Fruit fly (Drosophila melanogaster) whole organism, prepupa: ENCODE results near the gene Saf-B.

Source experiments
- Blimp-1 ChIP-seq: fragments of 200-800 bp; sonication (Bioruptor generic); optimal IDR thresholded peaks from 3 replicates; lab custom pipeline; 2017; ENCODE audit warnings: missing biosample characterization, missing genetic modification characterization, mild to moderate bottlenecking, moderate library complexity, missing genetic modification reagents
- CG10631 ChIP-seq: fragments of 200-800 bp; sonication (Bioruptor generic); optimal IDR thresholded peaks from 2 replicates; lab custom pipeline; 2016; ENCODE audit warnings: missing biosample characterization, missing genetic modification characterization
- CG10669 ChIP-seq: fragments of 200-800 bp; sonication (Bioruptor generic); optimal IDR thresholded peaks from 3 replicates; lab custom pipeline; 2018; ENCODE audit warnings: missing biosample characterization, mild to moderate bottlenecking, missing genetic modification characterization, moderate library complexity
- CG11294 ChIP-seq: fragments of 200-800 bp; sonication (Bioruptor generic); IDR thresholded peaks from 2 replicates; pipeline ENCODE4 v1.3.6; 2022; ENCODE audit warnings: missing biosample characterization, missing genetic modification characterization
- CG11762 ChIP-seq: fragments of 200-800 bp; sonication (Bioruptor generic); optimal IDR thresholded peaks from 3 replicates; lab custom pipeline; 2016; ENCODE audit warnings: missing biosample characterization, missing genetic modification characterization; ENCODE audit not compliant: insufficient read depth
- CG11902 ChIP-seq: fragments of 200-800 bp; sonication (Bioruptor generic); optimal IDR thresholded peaks from 3 replicates; lab custom pipeline; 2016; ENCODE audit warnings: missing biosample characterization, missing genetic modification characterization
- CG15336 ChIP-seq: fragments of 200-800 bp; sonication (Bioruptor generic); IDR thresholded peaks from 2 replicates; pipeline ENCODE4 v1.3.6; 2022; ENCODE audit warnings: missing biosample characterization, missing genetic modification characterization
- CG1621 ChIP-seq: fragments of 200-800 bp; sonication (Bioruptor generic); optimal IDR thresholded peaks from 3 replicates; lab custom pipeline; 2018; ENCODE audit warnings: missing biosample characterization, mild to moderate bottlenecking, missing genetic modification characterization
- CG3032 ChIP-seq: fragments of 200-800 bp; optimal IDR thresholded peaks from 2 replicates; lab custom pipeline; 2019; ENCODE audit warnings: missing biosample characterization, mild to moderate bottlenecking, missing genetic modification characterization, moderate library complexity
- CG31627 ChIP-seq: fragments of 200-800 bp; sonication (Bioruptor generic); optimal IDR thresholded peaks from 3 replicates; lab custom pipeline; 2016; ENCODE audit warnings: missing biosample characterization, missing genetic modification characterization
- CG32006 ChIP-seq: fragments of 200-800 bp; sonication (Bioruptor generic); optimal IDR thresholded peaks from 3 replicates; lab custom pipeline; 2017; ENCODE audit warnings: missing biosample characterization, mild to moderate bottlenecking, missing genetic modification characterization
- CG34406 ChIP-seq: fragments of 200-800 bp; sonication (Bioruptor generic); optimal IDR thresholded peaks from 3 replicates; lab custom pipeline; 2016; ENCODE audit warnings: missing biosample characterization, missing genetic modification characterization
- CG3919 ChIP-seq: fragments of 200-800 bp; sonication (Bioruptor generic); optimal IDR thresholded peaks from 3 replicates; lab custom pipeline; 2016; ENCODE audit warnings: missing biosample characterization, missing genetic modification characterization
- CG4318 ChIP-seq: fragments of 200-800 bp; sonication (Bioruptor generic); optimal IDR thresholded peaks from 3 replicates; lab custom pipeline; 2017; ENCODE audit warnings: missing biosample characterization, mild to moderate bottlenecking, missing genetic modification characterization
- CG6163 ChIP-seq: fragments of 200-800 bp; sonication (Bioruptor generic); IDR thresholded peaks from 3 replicates; pipeline ENCODE4 v1.3.6; 2022; ENCODE audit warnings: missing biosample characterization, missing genetic modification characterization
- CG6792 ChIP-seq: fragments of 200-800 bp; sonication (Bioruptor generic); optimal IDR thresholded peaks from 3 replicates; lab custom pipeline; 2016; ENCODE audit warnings: missing biosample characterization, missing genetic modification characterization
- CG6808 ChIP-seq: fragments of 200-800 bp; sonication (Bioruptor generic); optimal IDR thresholded peaks from 3 replicates; lab custom pipeline; 2017; ENCODE audit warnings: missing biosample characterization, missing genetic modification characterization, mild to moderate bottlenecking, moderate library complexity, missing genetic modification reagents
- CG8319 ChIP-seq: fragments of 200-800 bp; sonication (Bioruptor generic); optimal IDR thresholded peaks from 3 replicates; lab custom pipeline; 2016; ENCODE audit warnings: missing biosample characterization, missing genetic modification characterization
- CG9139 ChIP-seq: fragments of 200-800 bp; sonication (Bioruptor generic); optimal IDR thresholded peaks from 3 replicates; lab custom pipeline; 2017; ENCODE audit warnings: missing biosample characterization, mild to moderate bottlenecking, missing genetic modification characterization
- Eip75B ChIP-seq: fragments of 200-800 bp; sonication (Bioruptor generic); optimal IDR thresholded peaks from 3 replicates; lab custom pipeline; 2016; ENCODE audit warnings: missing biosample characterization, missing genetic modification characterization
- Eip78C ChIP-seq: fragments of 200-800 bp; sonication (Bioruptor generic); peaks from one replicate; lab custom pipeline; 2016; ENCODE audit warnings: missing biosample characterization, missing genetic modification characterization
- Hr38 ChIP-seq: sonication (Bioruptor generic); optimal IDR thresholded peaks from 2 replicates; lab custom pipeline; 2016; ENCODE audit warnings: missing biosample characterization, missing genetic modification characterization
- Lpt ChIP-seq: fragments of 200-800 bp; sonication (Bioruptor generic); optimal IDR thresholded peaks from 3 replicates; lab custom pipeline; 2016; ENCODE audit warnings: missing biosample characterization, missing genetic modification characterization
- Met ChIP-seq: fragments of 200-800 bp; sonication (Bioruptor generic); optimal IDR thresholded peaks from 3 replicates; lab custom pipeline; 2016; ENCODE audit warnings: missing biosample characterization, missing genetic modification characterization
- OdsH ChIP-seq: fragments of 200-800 bp; sonication (Bioruptor generic); optimal IDR thresholded peaks from 3 replicates; lab custom pipeline; 2016; ENCODE audit warnings: missing biosample characterization, missing genetic modification characterization
- Sox102F ChIP-seq: fragments of 200-800 bp; sonication (Bioruptor generic); optimal IDR thresholded peaks from 2 replicates; lab custom pipeline; 2016; ENCODE audit warnings: missing biosample characterization, mild to moderate bottlenecking, missing genetic modification characterization
- achi ChIP-seq: fragments of 200-800 bp; sonication (Bioruptor generic); optimal IDR thresholded peaks from 3 replicates; lab custom pipeline; 2016; ENCODE audit warnings: missing biosample characterization, missing genetic modification characterization
- cyc ChIP-seq: fragments of 200-800 bp; sonication (Bioruptor generic); optimal IDR thresholded peaks from 3 replicates; lab custom pipeline; 2016; ENCODE audit warnings: missing biosample characterization, missing genetic modification characterization
- eg ChIP-seq: fragments of 200-800 bp; sonication (Bioruptor generic); IDR thresholded peaks from 3 replicates; pipeline ENCODE4 v1.3.6; 2022; ENCODE audit warnings: missing biosample characterization, missing genetic modification characterization
- esn ChIP-seq: fragments of 200-800 bp; sonication (Bioruptor generic); optimal IDR thresholded peaks from 2 replicates; lab custom pipeline; 2016; ENCODE audit warnings: missing biosample characterization, mild to moderate bottlenecking, missing genetic modification characterization, moderate library complexity
- fd85E ChIP-seq: fragments of 200-800 bp; sonication (Bioruptor generic); optimal IDR thresholded peaks from 3 replicates; lab custom pipeline; 2016; ENCODE audit warnings: missing biosample characterization, missing genetic modification characterization
- lz ChIP-seq: fragments of 200-800 bp; sonication (Bioruptor generic); optimal IDR thresholded peaks from 3 replicates; lab custom pipeline; 2016; ENCODE audit warnings: missing biosample characterization, missing genetic modification characterization
- net ChIP-seq: fragments of 200-800 bp; sonication (Bioruptor generic); optimal IDR thresholded peaks from 3 replicates; lab custom pipeline; 2016; ENCODE audit warnings: missing biosample characterization, missing genetic modification characterization
- pdm3 ChIP-seq: fragments of 200-800 bp; sonication (Bioruptor generic); optimal IDR thresholded peaks from 3 replicates; lab custom pipeline; 2016; ENCODE audit warnings: missing biosample characterization, missing genetic modification characterization
- spab ChIP-seq: fragments of 200-800 bp; sonication (Bioruptor generic); optimal IDR thresholded peaks from 2 replicates; lab custom pipeline; 2017; ENCODE audit warnings: missing biosample characterization, mild to moderate bottlenecking, missing genetic modification characterization, missing genetic modification reagents
- ss ChIP-seq, 2 experiments: fragments of 200-800 bp; sonication (Bioruptor generic); optimal IDR thresholded peaks; 2 replicates in 1 of 2; 3 replicates in 1 of 2; lab custom pipeline; 2017 to 2018; ENCODE audit warnings: mild to moderate bottlenecking in 2 of 2, missing biosample characterization in 2 of 2, missing genetic modification characterization in 2 of 2, moderate library complexity in 1 of 2
- svp ChIP-seq: fragments of 200-800 bp; sonication (Bioruptor generic); peaks from one replicate; lab custom pipeline; 2016; ENCODE audit warnings: missing biosample characterization, missing genetic modification characterization
- topi ChIP-seq: fragments of 200-800 bp; sonication (Bioruptor generic); optimal IDR thresholded peaks from 3 replicates; lab custom pipeline; 2016; ENCODE audit warnings: missing biosample characterization, missing genetic modification characterization
- vri ChIP-seq: fragments of 200-800 bp; sonication (Bioruptor generic); optimal IDR thresholded peaks from 3 replicates; lab custom pipeline; 2016; ENCODE audit warnings: missing biosample characterization, mild to moderate bottlenecking, missing genetic modification characterization

Gene Saf-B

DNA sequence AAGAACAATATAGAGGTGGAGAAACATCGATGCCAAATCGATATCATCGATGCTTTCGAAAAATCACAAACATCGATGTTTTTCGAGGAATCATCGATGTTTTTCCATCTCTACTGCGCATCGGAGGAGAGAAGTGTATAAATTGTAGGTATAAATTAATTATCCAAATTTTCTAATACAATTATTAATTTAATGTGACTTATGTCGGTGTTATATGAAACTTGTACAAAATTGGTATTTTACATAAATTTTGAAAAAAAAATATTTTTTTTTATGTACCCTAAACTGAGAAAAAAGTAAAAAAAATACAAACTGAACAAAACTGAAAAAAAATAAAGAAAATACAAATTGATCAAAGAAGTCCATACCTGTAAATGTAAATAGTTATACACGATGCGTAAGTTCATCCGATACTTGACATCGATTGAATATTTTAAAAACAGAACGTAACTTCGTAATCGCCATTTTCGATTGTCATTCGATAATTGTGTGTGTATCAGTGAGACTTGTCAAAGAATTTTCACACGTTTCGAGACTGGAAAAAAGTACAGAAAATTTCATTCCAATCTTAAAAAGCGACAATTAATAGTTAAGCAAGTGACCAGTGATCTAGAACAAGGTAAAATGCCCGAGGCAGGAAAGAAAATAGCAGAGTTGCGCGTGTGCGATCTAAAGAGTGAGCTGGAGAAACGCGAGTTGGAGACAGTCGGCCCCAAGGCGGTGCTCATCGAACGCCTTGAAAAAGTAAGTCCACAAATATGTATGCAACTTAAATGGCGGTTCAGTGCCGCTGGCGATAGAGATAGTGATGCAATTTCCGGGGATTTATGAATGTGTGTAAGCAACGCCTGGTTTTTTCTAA is at the start of gene Saf-B, which contains the start of gene CG5808:
Gene Saf-B (plus strand): TSS at position 472 of the 862 bp plus-strand sequence.
Gene CG5808 (minus strand): TSS at position 15 of the 862 bp plus-strand sequence.
- TF ChIP-seq CG11902 (GFP tag; lab: Kevin White, UChicago): peak; percentile 20
- TF ChIP-seq CG31627: peak; percentile 10
- peak; percentile 46 for TF ChIP-seq cyc (GFP tag; lab: Kevin White, UChicago)
- TF ChIP-seq esn (GFP tag; lab: Kevin White, UChicago): peak; percentile 52
- TF ChIP-seq CG32006 (GFP tag; lab: Kevin White, UChicago): no peak

DNA sequence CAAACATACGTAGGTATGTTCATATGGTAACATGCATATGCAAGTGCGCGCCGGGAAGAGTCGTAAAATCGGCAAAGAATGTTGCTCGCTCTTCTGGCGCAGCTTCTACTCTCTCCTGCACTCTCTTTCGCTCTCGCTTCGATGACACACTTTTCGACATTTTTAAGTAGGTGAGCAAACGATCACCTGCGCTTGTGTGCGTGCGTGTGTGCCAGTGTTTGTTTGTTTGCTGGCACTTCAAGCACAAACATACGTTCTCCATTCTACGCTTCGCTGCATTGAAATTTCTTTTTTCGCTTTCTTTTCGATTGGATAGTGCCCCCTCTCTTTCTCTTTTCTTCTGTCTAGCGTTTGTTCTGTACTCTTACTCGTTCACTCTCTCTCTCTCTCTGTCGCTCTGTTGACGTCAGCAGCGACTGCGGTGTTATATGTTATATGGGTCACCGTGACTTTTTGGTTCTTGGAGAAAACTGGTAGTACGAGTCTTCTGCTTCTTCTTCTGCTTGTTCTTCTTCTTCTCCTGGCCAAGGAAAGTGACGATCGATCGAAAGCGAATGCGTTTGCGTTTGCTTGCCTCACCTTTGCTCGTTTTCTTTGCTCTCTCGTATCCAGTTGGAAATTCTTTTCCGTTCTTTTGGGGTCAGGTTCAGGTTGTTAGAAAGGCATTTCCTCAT is 49.5 kb upstream of the Saf-B start:
- no peak for TF ChIP-seq spab (GFP tag; lab: Kevin White, UChicago)
- TF ChIP-seq CG4318: no peak
- TF ChIP-seq CG10631 (GFP tag; lab: Kevin White, UChicago): no peak
- peak; percentile 18 for TF ChIP-seq Lpt (GFP tag; lab: Kevin White, UChicago)
- TF ChIP-seq net (GFP tag; lab: Kevin White, UChicago): no peak
- TF ChIP-seq Eip75B (GFP tag; lab: Kevin White, UChicago): peak; percentile 84
- TF ChIP-seq achi (GFP tag; lab: Kevin White, UChicago): peak; percentile 23
- TF ChIP-seq OdsH (GFP tag; lab: Kevin White, UChicago): peak; percentile 21
- no peak for TF ChIP-seq CG31627
- no peak for TF ChIP-seq vri (GFP tag; lab: Kevin White, UChicago)
- TF ChIP-seq CG1621 (tag; lab: Kevin White, UChicago): no peak
- no peak for TF ChIP-seq CG8319
- no peak for TF ChIP-seq pdm3 (GFP tag; lab: Kevin White, UChicago)
- TF ChIP-seq svp (GFP tag; lab: Kevin White, UChicago): peak; percentile 49
- no peak for TF ChIP-seq CG11902 (GFP tag; lab: Kevin White, UChicago)
- peak; percentile 57 for TF ChIP-seq Sox102F (GFP tag; lab: Kevin White, UChicago)
- TF ChIP-seq cyc (GFP tag; lab: Kevin White, UChicago): no peak
- TF ChIP-seq Blimp-1 (GFP tag; lab: Kevin White, UChicago): peak; percentile 100
- TF ChIP-seq CG15336 (GFP tag; lab: Robert Waterston, UW): no peak
- no peak for TF ChIP-seq ss (GFP tag; optimal IDR thresholded peaks at IDR 0.05; lab: Kevin White, UChicago)
- TF ChIP-seq topi (GFP tag; lab: Kevin White, UChicago): peak; percentile 54
- no peak for TF ChIP-seq CG11762 (GFP tag; lab: Kevin White, UChicago)
- TF ChIP-seq CG3919: peak; percentile 29
- TF ChIP-seq CG3032 (tag; lab: Kevin White, UChicago): no peak
- TF ChIP-seq Eip78C: peak; percentile 58
- TF ChIP-seq CG6163: 0 out of 3 replicates have a peak, but pooled peaks have one; percentile 42
- TF ChIP-seq CG11294: no peak
- peak; percentile 4 for TF ChIP-seq lz (GFP tag; lab: Kevin White, UChicago)
- TF ChIP-seq Met (GFP tag; lab: Kevin White, UChicago): peak; percentile 55

dm6 chr3R:24768538-24769401 is 48.5 kb upstream of the Saf-B start, which contains the start of gene CG13631:
Gene CG13631, plus strand, starts transcription at chr3R:24769351.
- TF ChIP-seq Met (GFP tag; lab: Kevin White, UChicago) (peak; percentile 96), Hr38 (peak; percentile 81), Eip75B (GFP tag; lab: Kevin White, UChicago) (peak; percentile 98), CG8319 (peak; percentile 97), CG11762 (GFP tag; lab: Kevin White, UChicago) (peak; percentile 97), ss (GFP tag; optimal IDR thresholded peaks at IDR 0.05; lab: Kevin White, UChicago) (peak; percentile 35 to 71), fd85E (GFP tag; lab: Kevin White, UChicago) (peak; percentile 80), CG11902 (GFP tag; lab: Kevin White, UChicago) (peak; percentile 96), OdsH (GFP tag; lab: Kevin White, UChicago) (peak; percentile 98), CG9139 (GFP tag; lab: Kevin White, UChicago) (peak; percentile 66), CG6792 (GFP tag; lab: Kevin White, UChicago) (peak; percentile 97), CG6808 (GFP tag; lab: Kevin White, UChicago) (peak; percentile 80), pdm3 (GFP tag; lab: Kevin White, UChicago) (peak; percentile 98), CG32006 (GFP tag; lab: Kevin White, UChicago) (peak; percentile 100), CG3919 (peak; percentile 98), CG10669 (GFP tag; lab: Kevin White, UChicago) (peak; percentile 88), CG11294 (peak; percentile 95), svp (GFP tag; lab: Kevin White, UChicago) (peak; percentile 96), CG31627 (peak; percentile 98), CG15336 (GFP tag; lab: Robert Waterston, UW) (peak; percentile 99), Blimp-1 (GFP tag; lab: Kevin White, UChicago) (peak; percentile 81), cyc (GFP tag; lab: Kevin White, UChicago) (peak; percentile 97), eg (GFP tag; lab: Robert Waterston, UW) (peak; percentile 97), Sox102F (GFP tag; lab: Kevin White, UChicago) (peak; percentile 94), CG6163 (peak; percentile 96), CG34406 (GFP tag; lab: Kevin White, UChicago) (peak; percentile 96)
